Worm (Caenorhabditis elegans): ENCODE measurements around the gene stdh-4.
"Not testable (repeated sequence)": the region's sequence is repeated elsewhere in the genome, so short reads cannot be mapped to it uniquely, and the experiment has no call there.

The stdh-4 gene

DNA sequence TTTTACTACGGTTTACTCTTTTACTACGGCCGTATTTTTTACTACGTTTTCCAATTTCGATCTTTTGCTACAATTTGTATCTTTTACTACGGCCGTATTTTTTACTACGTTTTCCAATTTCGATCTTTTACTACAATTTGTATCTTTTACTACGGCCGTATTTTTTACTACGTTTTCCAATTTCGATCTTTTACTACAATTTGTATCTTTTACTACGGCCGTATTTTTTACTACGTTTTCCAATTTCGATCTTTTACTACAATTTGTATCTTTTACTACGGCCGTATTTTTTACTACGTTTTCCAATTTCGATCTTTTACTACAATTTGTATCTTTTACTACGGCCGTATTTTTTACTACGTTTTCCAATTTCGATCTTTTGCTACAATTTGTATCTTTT is 25.7 kb downstream of the stdh-4 start, which contains the start of gene F25G6.1:
Gene F25G6.1, plus strand, starts transcription at position 301 of the 400 bp plus-strand sequence.
- not testable (repeated sequence) for TF ChIP-seq tbx-37 (GFP tag; conservative IDR thresholded peaks at IDR 0.05); ceh-36 (tag; optimal IDR thresholded peaks at IDR 0.05); F13C5.2 (tag; optimal IDR thresholded peaks at IDR 0.05)

DNA sequence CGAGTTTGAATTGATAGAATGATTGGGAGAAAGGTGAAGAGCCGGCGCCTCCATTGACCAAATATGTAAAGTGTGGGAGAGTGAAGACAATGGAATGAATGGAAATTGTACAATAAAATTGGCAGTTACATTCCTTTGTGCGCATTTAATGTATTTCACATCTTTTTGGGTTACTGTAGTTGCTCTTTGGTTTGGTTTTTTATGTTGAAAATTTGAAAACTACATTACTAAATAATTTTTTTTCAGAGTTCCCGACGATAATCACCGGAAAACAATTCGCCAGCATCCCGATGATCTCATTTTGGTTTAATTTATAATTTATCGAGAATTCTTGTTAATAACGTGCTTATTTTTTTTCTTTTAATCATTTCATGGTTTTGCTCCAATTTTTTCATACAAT is 31.9 kb downstream of the stdh-4 start, which contains the start of gene C10B5.1:
Gene C10B5.1, plus strand, starts transcription at position 301 of the 400 bp plus-strand sequence.
- TF ChIP-seq ets-7 (tag; optimal IDR thresholded peaks at IDR 0.05) (no peak), B0310.2 (tag; optimal IDR thresholded peaks at IDR 0.05) (no peak), ama-1 (optimal IDR thresholded peaks at IDR 0.05) (no peak), F13C5.2 (tag; optimal IDR thresholded peaks at IDR 0.05) (no peak), ceh-13 (GFP tag; optimal IDR thresholded peaks at IDR 0.05) (no peak), pes-1 (GFP tag; IDR thresholded peaks at IDR 0.05) (no peak), hmg-4 (GFP tag; optimal IDR thresholded peaks at IDR 0.05) (no peak), tbx-11 (GFP tag; IDR thresholded peaks at IDR 0.05) (no peak), scrt-1 (GFP tag; IDR thresholded peaks at IDR 0.05) (no peak), flt-1 (GFP tag; IDR thresholded peaks at IDR 0.05) (no peak), tbx-37 (GFP tag; conservative IDR thresholded peaks at IDR 0.05) (no peak), hmbx-1 (tag; optimal IDR thresholded peaks at IDR 0.05) (no peak), sea-1 (GFP tag; conservative IDR thresholded peaks at IDR 0.05) (no peak), ceh-36 (tag; optimal IDR thresholded peaks at IDR 0.05) (no peak), tra-4 (tag; optimal IDR thresholded peaks at IDR 0.05) (no peak), aly-1 (tag; optimal IDR thresholded peaks at IDR 0.05) (no peak), hnd-1 (tag; optimal IDR thresholded peaks at IDR 0.05) (no peak)

ce11 chrV:8586472-8586871 is 37.4 kb downstream of the stdh-4 start:
- TF ChIP-seq ama-1 (optimal IDR thresholded peaks at IDR 0.05) (no peak), sea-1 (GFP tag; conservative IDR thresholded peaks at IDR 0.05) (no peak), tbx-11 (GFP tag; IDR thresholded peaks at IDR 0.05) (no peak), hmbx-1 (tag; optimal IDR thresholded peaks at IDR 0.05) (no peak), hmg-4 (GFP tag; optimal IDR thresholded peaks at IDR 0.05) (no peak), B0310.2 (tag; optimal IDR thresholded peaks at IDR 0.05) (no peak)

DNA sequence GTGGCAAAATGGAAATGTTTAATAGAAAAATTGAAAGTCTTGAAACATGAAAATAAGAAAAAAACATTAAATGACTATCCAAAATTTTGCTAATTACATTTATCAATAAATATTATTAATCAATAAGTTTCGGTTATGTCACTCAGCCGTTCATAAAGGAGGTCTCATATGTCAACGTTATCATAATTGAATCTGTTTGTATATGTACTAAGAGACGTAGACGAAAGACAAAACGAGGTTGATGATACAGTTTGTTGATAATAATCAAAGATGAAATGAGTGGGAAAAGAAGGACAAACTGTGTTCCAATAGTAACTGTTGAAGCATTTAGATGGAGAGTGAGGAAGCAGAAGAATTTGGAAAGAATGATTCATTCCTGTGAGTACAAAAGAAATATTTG is 37.8 kb downstream of the stdh-4 start:
- TF ChIP-seq ets-7 (tag; optimal IDR thresholded peaks at IDR 0.05) (no peak), ceh-13 (GFP tag; optimal IDR thresholded peaks at IDR 0.05) (no peak), hmbx-1 (tag; optimal IDR thresholded peaks at IDR 0.05) (no peak), tra-4 (tag; optimal IDR thresholded peaks at IDR 0.05) (no peak), B0310.2 (tag; optimal IDR thresholded peaks at IDR 0.05) (no peak), F13C5.2 (tag; optimal IDR thresholded peaks at IDR 0.05) (no peak), tbx-37 (GFP tag; conservative IDR thresholded peaks at IDR 0.05) (no peak), ama-1 (optimal IDR thresholded peaks at IDR 0.05) (no peak), hmg-4 (GFP tag; optimal IDR thresholded peaks at IDR 0.05) (no peak), tbx-11 (GFP tag; IDR thresholded peaks at IDR 0.05) (no peak), sea-1 (GFP tag; conservative IDR thresholded peaks at IDR 0.05) (no peak), scrt-1 (GFP tag; IDR thresholded peaks at IDR 0.05) (no peak), hnd-1 (tag; optimal IDR thresholded peaks at IDR 0.05) (no peak), flt-1 (GFP tag; IDR thresholded peaks at IDR 0.05) (no peak), ceh-36 (tag; optimal IDR thresholded peaks at IDR 0.05) (no peak), aly-1 (tag; optimal IDR thresholded peaks at IDR 0.05) (no peak), pes-1 (GFP tag; IDR thresholded peaks at IDR 0.05) (no peak)

DNA sequence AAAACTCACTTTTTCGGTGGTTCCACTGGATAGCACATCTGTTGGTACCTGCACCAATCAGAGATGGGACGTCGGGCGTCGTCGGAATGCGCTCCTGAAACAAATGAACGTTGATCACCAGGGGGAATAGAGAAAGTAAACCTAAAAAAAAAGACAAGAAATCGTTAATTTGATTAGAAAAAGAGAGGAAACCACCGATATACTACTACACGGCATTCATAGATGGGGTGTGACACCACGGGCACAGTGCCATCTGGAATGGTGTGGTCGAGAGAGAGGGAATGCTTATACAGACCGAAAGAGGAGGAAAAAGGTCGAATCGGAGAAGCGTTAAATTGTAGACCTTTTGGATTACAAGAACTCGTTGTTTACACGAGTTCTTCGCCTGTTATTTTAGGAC is 39.0 kb downstream of the stdh-4 start, which contains the start of gene C10B5.3:
Gene C10B5.3, minus strand, starts transcription at position 101 of the 400 bp plus-strand sequence.
- no peak for TF ChIP-seq sea-1 (GFP tag; conservative IDR thresholded peaks at IDR 0.05)
- TF ChIP-seq ceh-36 (tag; optimal IDR thresholded peaks at IDR 0.05), result no peak
- TF ChIP-seq hmbx-1 (tag; optimal IDR thresholded peaks at IDR 0.05), result no peak
- no peak for TF ChIP-seq ama-1 (optimal IDR thresholded peaks at IDR 0.05)
- no peak for TF ChIP-seq hmg-4 (GFP tag; optimal IDR thresholded peaks at IDR 0.05)
- TF ChIP-seq ets-7 (tag; optimal IDR thresholded peaks at IDR 0.05), result no peak

DNA sequence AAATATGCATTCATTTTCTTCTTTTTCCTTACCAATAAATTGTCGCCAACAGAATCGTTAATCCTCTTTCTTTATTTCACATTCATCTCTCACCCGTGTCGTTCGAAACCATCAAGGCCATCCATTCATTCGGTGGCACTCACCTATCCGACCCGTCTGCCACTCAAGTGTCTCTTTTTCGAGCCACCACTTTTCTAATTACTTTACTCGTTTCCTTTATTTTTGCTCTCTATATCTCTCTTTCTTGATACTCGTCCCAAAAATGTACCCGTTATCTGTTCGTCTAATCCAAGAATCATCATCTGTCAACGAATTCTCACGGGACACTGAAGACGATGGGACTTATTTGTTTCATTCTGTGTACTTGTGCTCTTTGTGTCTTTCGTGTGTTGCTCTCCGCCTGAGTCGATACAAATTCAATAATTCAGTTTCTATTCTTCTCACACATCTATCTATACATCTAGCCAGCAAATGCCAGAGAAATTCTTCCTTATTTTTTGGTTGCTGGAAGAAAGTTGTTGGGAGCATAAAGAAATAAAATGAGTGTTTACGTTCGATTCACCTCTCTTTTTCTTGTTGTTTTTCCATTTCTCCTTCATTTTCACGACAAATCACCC is 43.7 kb downstream of the stdh-4 start:
- TF ChIP-seq sea-1 (GFP tag; conservative IDR thresholded peaks at IDR 0.05) (no peak), B0310.2 (tag; optimal IDR thresholded peaks at IDR 0.05) (no peak), flt-1 (GFP tag; IDR thresholded peaks at IDR 0.05) (no peak), scrt-1 (GFP tag; IDR thresholded peaks at IDR 0.05) (no peak), hnd-1 (tag; optimal IDR thresholded peaks at IDR 0.05) (no peak), ets-7 (tag; optimal IDR thresholded peaks at IDR 0.05) (no peak), tbx-37 (GFP tag; conservative IDR thresholded peaks at IDR 0.05) (no peak)

- TF ChIP-seq hmbx-1 (tag; optimal IDR thresholded peaks at IDR 0.05), result no peak
- TF ChIP-seq tra-4 (tag; optimal IDR thresholded peaks at IDR 0.05), result no peak
- TF ChIP-seq ceh-36 (tag; optimal IDR thresholded peaks at IDR 0.05), result no peak
Measured at ce11 chrV:8594105-8594964, 45.2 kb downstream of the stdh-4 start, which contains the start of gene tag-196. Gene tag-196 (plus strand): TSS chrV:8594914.

DNA sequence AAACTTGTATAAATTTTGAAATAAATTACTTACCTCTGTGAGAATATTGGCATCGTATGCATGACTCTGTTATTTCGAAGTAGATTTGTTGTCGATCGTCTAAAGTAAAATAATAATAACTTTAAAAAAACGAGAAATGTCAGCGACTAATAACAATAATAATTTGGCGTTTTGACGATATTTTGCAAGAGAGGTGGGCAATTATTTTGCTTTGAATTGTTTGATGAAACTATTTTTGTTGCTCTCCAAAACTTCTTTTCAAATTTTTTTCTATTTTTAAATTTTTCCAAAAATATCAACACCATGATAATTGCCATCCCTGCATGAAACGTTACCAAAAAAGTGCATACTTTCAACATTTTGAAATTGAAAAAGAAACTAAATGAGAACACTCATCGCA is 50.1 kb downstream of the stdh-4 start, which contains the start of gene F41E6.7:
Gene F41E6.7, minus strand, starts transcription at position 101 of the 400 bp plus-strand sequence.
- TF ChIP-seq hmg-4 (GFP tag; optimal IDR thresholded peaks at IDR 0.05) (no peak), B0310.2 (tag; optimal IDR thresholded peaks at IDR 0.05) (no peak), scrt-1 (GFP tag; IDR thresholded peaks at IDR 0.05) (no peak), tbx-37 (GFP tag; conservative IDR thresholded peaks at IDR 0.05) (no peak), tra-4 (tag; optimal IDR thresholded peaks at IDR 0.05) (no peak), sea-1 (GFP tag; conservative IDR thresholded peaks at IDR 0.05) (no peak), ceh-13 (GFP tag; optimal IDR thresholded peaks at IDR 0.05) (no peak), ceh-36 (tag; optimal IDR thresholded peaks at IDR 0.05) (no peak), hmbx-1 (tag; optimal IDR thresholded peaks at IDR 0.05) (no peak), F13C5.2 (tag; optimal IDR thresholded peaks at IDR 0.05) (no peak), aly-1 (tag; optimal IDR thresholded peaks at IDR 0.05) (no peak), pes-1 (GFP tag; IDR thresholded peaks at IDR 0.05) (no peak), tbx-11 (GFP tag; IDR thresholded peaks at IDR 0.05) (no peak), ama-1 (optimal IDR thresholded peaks at IDR 0.05) (no peak), hnd-1 (tag; optimal IDR thresholded peaks at IDR 0.05) (no peak), flt-1 (GFP tag; IDR thresholded peaks at IDR 0.05) (no peak), ets-7 (tag; optimal IDR thresholded peaks at IDR 0.05) (no peak)
